Fruit fly (Drosophila melanogaster): ENCODE results near the gene Ref2.
A peak's percentile ranks its signal among the peaks of the same experiment; 100 is the strongest.

Gene Ref2

dm6 chr2L:12618016-12618675, 28.0 kb downstream of the Ref2 start:
- TF ChIP-seq CG34367 (tag; optimal IDR thresholded peaks at IDR 0.05) (no peak), CG12605 (GFP tag; IDR thresholded peaks at IDR 0.05) (peak; percentile 19; the same call in 1 of the 2 replicates), CG9948 (tag; optimal IDR thresholded peaks at IDR 0.05) (no peak), fd96Ca (GFP tag; IDR thresholded peaks at IDR 0.05) (0 out of 3 replicates have a peak, but pooled peaks have one; percentile 50), EcR (GFP tag; optimal IDR thresholded peaks at IDR 0.05) (no peak), CG32121 (GFP tag; IDR thresholded peaks at IDR 0.05) (no peak), Ets98B (GFP tag; IDR thresholded peaks at IDR 0.05) (no peak), Snoo (tag; optimal IDR thresholded peaks at IDR 0.05) (no peak), D1 (tag; optimal IDR thresholded peaks at IDR 0.05) (peak; percentile 16), CG14655 (GFP tag; optimal IDR thresholded peaks at IDR 0.05) (no peak), gl (tag; optimal IDR thresholded peaks at IDR 0.05) (no peak)

- no peak for TF ChIP-seq CG15710 (tag; optimal IDR thresholded peaks at IDR 0.05)
- no peak for TF ChIP-seq rn (GFP tag; IDR thresholded peaks at IDR 0.05)
- TF ChIP-seq CG12605 (GFP tag; IDR thresholded peaks at IDR 0.05) = no peak
- TF ChIP-seq EcR (GFP tag; optimal IDR thresholded peaks at IDR 0.05) = no peak
- no peak for TF ChIP-seq Pif1A (GFP tag; optimal IDR thresholded peaks at IDR 0.05)
- TF ChIP-seq CG9948 (tag; optimal IDR thresholded peaks at IDR 0.05) = no peak
- TF ChIP-seq Ets98B (GFP tag; IDR thresholded peaks at IDR 0.05) = no peak
- TF ChIP-seq CG17806 (tag; optimal IDR thresholded peaks at IDR 0.05) = no peak
- no peak for TF ChIP-seq gl (tag; optimal IDR thresholded peaks at IDR 0.05)
- no peak for TF ChIP-seq CG13204 (GFP tag; optimal IDR thresholded peaks at IDR 0.05)
- no peak for TF ChIP-seq fd96Ca (GFP tag; IDR thresholded peaks at IDR 0.05)
- no peak for TF ChIP-seq CG8159 (tag; optimal IDR thresholded peaks at IDR 0.05)
- TF ChIP-seq CG32121 (GFP tag; IDR thresholded peaks at IDR 0.05) = no peak
- no peak for TF ChIP-seq CG8301 (tag; optimal IDR thresholded peaks at IDR 0.05)
- no peak for TF ChIP-seq Snoo (tag; optimal IDR thresholded peaks at IDR 0.05)
- no peak for TF ChIP-seq CG4496 (GFP tag; IDR thresholded peaks at IDR 0.05)
- no peak for TF ChIP-seq CG34367 (tag; optimal IDR thresholded peaks at IDR 0.05)
Measured at dm6 chr2L:12616748-12617147, 29.4 kb downstream of the Ref2 start.

dm6 chr2L:12615940-12616450, 30.2 kb downstream of the Ref2 start:
- no peak for TF ChIP-seq CG34367 (tag; optimal IDR thresholded peaks at IDR 0.05)
- no peak for TF ChIP-seq gl (tag; optimal IDR thresholded peaks at IDR 0.05)
- TF ChIP-seq D1 (tag; optimal IDR thresholded peaks at IDR 0.05) = no peak

- TF ChIP-seq CG8301 (tag; optimal IDR thresholded peaks at IDR 0.05) (no peak), Snoo (tag; optimal IDR thresholded peaks at IDR 0.05) (no peak), fd96Ca (GFP tag; IDR thresholded peaks at IDR 0.05) (no peak), CG17806 (tag; optimal IDR thresholded peaks at IDR 0.05) (no peak), CG15710 (tag; optimal IDR thresholded peaks at IDR 0.05) (no peak), CG8159 (tag; optimal IDR thresholded peaks at IDR 0.05) (no peak), CG10348 (GFP tag; IDR thresholded peaks at IDR 0.05) (no peak), CG12605 (GFP tag; IDR thresholded peaks at IDR 0.05) (no peak), CG4496 (GFP tag; IDR thresholded peaks at IDR 0.05) (no peak), CG34367 (tag; optimal IDR thresholded peaks at IDR 0.05) (no peak), CG32121 (GFP tag; IDR thresholded peaks at IDR 0.05) (no peak), CG13204 (GFP tag; optimal IDR thresholded peaks at IDR 0.05) (no peak), CG14655 (GFP tag; optimal IDR thresholded peaks at IDR 0.05) (no peak), CG9948 (tag; optimal IDR thresholded peaks at IDR 0.05) (no peak), EcR (GFP tag; optimal IDR thresholded peaks at IDR 0.05) (no peak), Pif1A (GFP tag; optimal IDR thresholded peaks at IDR 0.05) (no peak)
Measured at dm6 chr2L:12612991-12613390, 33.2 kb downstream of the Ref2 start.

dm6 chr2L:12611690-12612089, 34.5 kb downstream of the Ref2 start:
- TF ChIP-seq CG8301 (tag; optimal IDR thresholded peaks at IDR 0.05) (no peak), Pif1A (GFP tag; optimal IDR thresholded peaks at IDR 0.05) (no peak), CG10348 (GFP tag; IDR thresholded peaks at IDR 0.05) (no peak), CG12605 (GFP tag; IDR thresholded peaks at IDR 0.05) (no peak), Snoo (tag; optimal IDR thresholded peaks at IDR 0.05) (no peak), rn (GFP tag; IDR thresholded peaks at IDR 0.05) (no peak), CG32121 (GFP tag; IDR thresholded peaks at IDR 0.05) (no peak), CG34367 (tag; optimal IDR thresholded peaks at IDR 0.05) (no peak), D1 (tag; optimal IDR thresholded peaks at IDR 0.05) (no peak), gl (tag; optimal IDR thresholded peaks at IDR 0.05) (no peak), CG4496 (GFP tag; IDR thresholded peaks at IDR 0.05) (no peak), CG9948 (tag; optimal IDR thresholded peaks at IDR 0.05) (no peak), CG15710 (tag; optimal IDR thresholded peaks at IDR 0.05) (no peak), EcR (GFP tag; optimal IDR thresholded peaks at IDR 0.05) (no peak), Pif1B (GFP tag; optimal IDR thresholded peaks at IDR 0.05) (no peak), fd96Ca (GFP tag; IDR thresholded peaks at IDR 0.05) (no peak)

- no peak for TF ChIP-seq rn (GFP tag; IDR thresholded peaks at IDR 0.05)
- TF ChIP-seq CG13204 (GFP tag; optimal IDR thresholded peaks at IDR 0.05) = peak; percentile 67
- TF ChIP-seq gl (tag; optimal IDR thresholded peaks at IDR 0.05) = no peak
- TF ChIP-seq Pif1B (GFP tag; optimal IDR thresholded peaks at IDR 0.05) = no peak
- TF ChIP-seq CG12605 (GFP tag; IDR thresholded peaks at IDR 0.05) = no peak
- TF ChIP-seq D1 (tag; optimal IDR thresholded peaks at IDR 0.05) = peak; percentile 16
- no peak for TF ChIP-seq Ets98B (GFP tag; IDR thresholded peaks at IDR 0.05)
Measured at dm6 chr2L:12609855-12610436, 36.2 kb downstream of the Ref2 start.

All from whole organism, pupa.